Worm (Caenorhabditis elegans) whole organism, L3 larva: ENCODE results near the gene C05B5.16.

ENCODE experiments used
- R02D3.7 ChIP-seq: fragments of 150-350 bp; optimal IDR thresholded peaks from 2 replicates; lab custom pipeline; 2014; ENCODE audit warnings: missing biosample characterization, missing genetic modification characterization
- ZK546.5 ChIP-seq: sonication (generic microtip); optimal IDR thresholded peaks from 2 replicates; lab custom pipeline; 2017; ENCODE audit warnings: missing biosample characterization, missing genetic modification characterization
- ama-1 ChIP-seq: fragments of 150-350 bp; optimal IDR thresholded peaks from 2 replicates; lab custom pipeline; 2018
- ceh-16 ChIP-seq: sonication (generic microtip); optimal IDR thresholded peaks from 2 replicates; lab custom pipeline; 2017; ENCODE audit warnings: missing biosample characterization, missing genetic modification characterization
- ceh-28 ChIP-seq: fragments of 150-350 bp; optimal IDR thresholded peaks from 2 replicates; lab custom pipeline; 2014; ENCODE audit warnings: missing biosample characterization, missing genetic modification reagents, missing genetic modification characterization
- ceh-82 ChIP-seq: fragments of 150-350 bp; optimal IDR thresholded peaks from 2 replicates; lab custom pipeline; 2014; ENCODE audit warnings: missing biosample characterization, missing genetic modification characterization
- ceh-9 ChIP-seq: sonication (generic microtip); optimal IDR thresholded peaks from 2 replicates; lab custom pipeline; 2018; ENCODE audit warnings: missing biosample characterization, missing genetic modification characterization
- daf-12 ChIP-seq: fragments of 150-350 bp; optimal IDR thresholded peaks from 2 replicates; lab custom pipeline; 2014; ENCODE audit warnings: missing biosample characterization, missing genetic modification reagents, missing genetic modification characterization
- egl-5 ChIP-seq: fragments of 150-350 bp; optimal IDR thresholded peaks from 2 replicates; lab custom pipeline; 2017; ENCODE audit warnings: missing biosample characterization, missing genetic modification reagents, missing genetic modification characterization, inconsistent platforms
- elt-1 ChIP-seq: fragments of 150-350 bp; optimal IDR thresholded peaks from 2 replicates; lab custom pipeline; 2014; ENCODE audit warnings: missing biosample characterization, missing genetic modification characterization
- elt-2 ChIP-seq: sonication (generic microtip); optimal IDR thresholded peaks from 2 replicates; lab custom pipeline; 2016; ENCODE audit warnings: missing genetic modification reagents, mild to moderate bottlenecking, missing genetic modification characterization, missing compliant biosample characterization
- elt-3 ChIP-seq, 3 experiments: fragments of 150-350 bp in 1 of 3; sonication (generic microtip) in 2 of 3; optimal IDR thresholded peaks; 2 replicates in 2 of 3; 4 replicates in 1 of 3; lab custom pipeline; 2014 to 2017; ENCODE audit warnings: missing biosample characterization in 3 of 3, missing genetic modification characterization in 3 of 3
- eor-1 ChIP-seq, 2 experiments: fragments of 150-350 bp; optimal IDR thresholded peaks; 2 replicates each; lab custom pipeline; 2014 to 2018; ENCODE audit warnings: missing biosample characterization in 2 of 2, missing genetic modification characterization in 2 of 2
- fkh-10 ChIP-seq: sonication (generic microtip); optimal IDR thresholded peaks from 2 replicates; lab custom pipeline; 2017; ENCODE audit warnings: missing biosample characterization, missing genetic modification reagents, missing genetic modification characterization
- fkh-2 ChIP-seq: fragments of 150-350 bp; optimal IDR thresholded peaks from 2 replicates; lab custom pipeline; 2014; ENCODE audit warnings: missing biosample characterization, missing genetic modification reagents, missing genetic modification characterization
- fos-1 ChIP-seq: fragments of 150-350 bp; optimal IDR thresholded peaks from 2 replicates; lab custom pipeline; 2014; ENCODE audit warnings: missing biosample characterization, missing genetic modification characterization
- hmg-11 ChIP-seq: sonication (generic microtip); optimal IDR thresholded peaks from 2 replicates; lab custom pipeline; 2016; ENCODE audit warnings: missing genetic modification characterization, missing compliant biosample characterization
- jun-1 ChIP-seq: fragments of 150-350 bp; optimal IDR thresholded peaks from 2 replicates; lab custom pipeline; 2014; ENCODE audit warnings: missing biosample characterization, missing genetic modification reagents, missing genetic modification characterization
- lin-15B ChIP-seq: fragments of 150-350 bp; optimal IDR thresholded peaks from 2 replicates; lab custom pipeline; 2014; ENCODE audit warnings: missing biosample characterization, missing genetic modification characterization
- lin-39 ChIP-seq: fragments of 150-350 bp; optimal IDR thresholded peaks from 2 replicates; lab custom pipeline; 2018; ENCODE audit warnings: missing biosample characterization, missing genetic modification reagents, missing genetic modification characterization
- lsy-12 ChIP-seq: sonication (generic microtip); optimal IDR thresholded peaks from 2 replicates; lab custom pipeline; 2016; ENCODE audit warnings: mild to moderate bottlenecking, missing genetic modification characterization, missing compliant biosample characterization
- mml-1 ChIP-seq: fragments of 150-350 bp; sonication (generic microtip); optimal IDR thresholded peaks from 3 replicates; lab custom pipeline; 2014; ENCODE audit warnings: missing biosample characterization, missing genetic modification characterization
- nfya-1 ChIP-seq: sonication (generic microtip); optimal IDR thresholded peaks from 2 replicates; lab custom pipeline; 2017; ENCODE audit warnings: missing genetic modification characterization, mild to moderate bottlenecking, missing compliant biosample characterization, antibody characterized with exemption, moderate library complexity; ENCODE audit not compliant: insufficient read depth
- nhr-12 ChIP-seq: fragments of 150-350 bp; optimal IDR thresholded peaks from 2 replicates; lab custom pipeline; 2014; ENCODE audit warnings: missing biosample characterization, missing genetic modification characterization
- nhr-23 ChIP-seq: fragments of 150-350 bp; optimal IDR thresholded peaks from 2 replicates; lab custom pipeline; 2014; ENCODE audit warnings: missing biosample characterization, missing genetic modification reagents, missing genetic modification characterization
- nhr-237 ChIP-seq: fragments of 150-350 bp; optimal IDR thresholded peaks from 2 replicates; lab custom pipeline; 2014; ENCODE audit warnings: missing biosample characterization, missing genetic modification characterization
- nhr-25 ChIP-seq: sonication (generic microtip); optimal IDR thresholded peaks from 2 replicates; lab custom pipeline; 2017; ENCODE audit warnings: missing biosample characterization, missing genetic modification characterization
- nhr-28 ChIP-seq: fragments of 150-350 bp; optimal IDR thresholded peaks from 2 replicates; lab custom pipeline; 2014; ENCODE audit warnings: missing biosample characterization, missing genetic modification characterization
- nhr-43 ChIP-seq: sonication (generic microtip); optimal IDR thresholded peaks from 2 replicates; lab custom pipeline; 2016; ENCODE audit warnings: mild to moderate bottlenecking, missing genetic modification characterization, missing compliant biosample characterization; ENCODE audit not compliant: poor library complexity, severe bottlenecking
- nhr-67 ChIP-seq: fragments of 150-350 bp; optimal IDR thresholded peaks from 2 replicates; lab custom pipeline; 2014; ENCODE audit warnings: missing biosample characterization, missing genetic modification characterization
- nhr-76 ChIP-seq: fragments of 150-350 bp; sonication (generic microtip); optimal IDR thresholded peaks from 5 replicates; lab custom pipeline; 2014; ENCODE audit warnings: missing biosample characterization, missing genetic modification characterization
- nhr-77 ChIP-seq: fragments of 150-350 bp; optimal IDR thresholded peaks from 2 replicates; lab custom pipeline; 2014; ENCODE audit warnings: missing biosample characterization, missing genetic modification characterization
- pha-4 ChIP-seq: fragments of 150-350 bp; optimal IDR thresholded peaks from 2 replicates; lab custom pipeline; 2014; ENCODE audit warnings: missing biosample characterization, missing genetic modification reagents, missing genetic modification characterization
- pqm-1 ChIP-seq: fragments of 150-350 bp; optimal IDR thresholded peaks from 2 replicates; lab custom pipeline; 2017; ENCODE audit warnings: missing biosample characterization, missing genetic modification characterization, inconsistent platforms
- skn-1 ChIP-seq: fragments of 150-350 bp; optimal IDR thresholded peaks from 2 replicates; lab custom pipeline; 2014; ENCODE audit warnings: missing biosample characterization, missing genetic modification characterization
- snpc-4 ChIP-seq: fragments of 150-350 bp; optimal IDR thresholded peaks from 2 replicates; lab custom pipeline; 2014; ENCODE audit warnings: missing biosample characterization, missing genetic modification characterization
- tbx-2 ChIP-seq: sonication (generic microtip); optimal IDR thresholded peaks from 2 replicates; lab custom pipeline; 2016; ENCODE audit warnings: mild to moderate bottlenecking, missing genetic modification characterization, missing compliant biosample characterization
- unc-62 ChIP-seq: fragments of 150-350 bp; sonication (generic microtip); optimal IDR thresholded peaks from 4 replicates; lab custom pipeline; 2014; ENCODE audit warnings: missing biosample characterization, missing genetic modification reagents, missing genetic modification characterization
- zag-1 ChIP-seq: fragments of 150-350 bp; optimal IDR thresholded peaks from 2 replicates; lab custom pipeline; 2014; ENCODE audit warnings: missing biosample characterization, missing genetic modification characterization
- ztf-11 ChIP-seq: fragments of 150-350 bp; optimal IDR thresholded peaks from 2 replicates; lab custom pipeline; 2014; ENCODE audit warnings: missing biosample characterization, missing genetic modification characterization
- ztf-4 ChIP-seq: fragments of 150-350 bp; optimal IDR thresholded peaks from 2 replicates; lab custom pipeline; 2014; ENCODE audit warnings: missing biosample characterization, missing genetic modification characterization

C05B5.16 gene

ce11 chrIII:10001060-10001459 is 11.2 kb upstream of the C05B5.16 start, which contains the start of gene C05B5.5:
Gene C05B5.5, plus strand, starts transcription at chrIII:10001360.
- TF ChIP-seq eor-1 (tag; optimal IDR thresholded peaks at IDR 0.05; lab: Kevin White, UChicago), result no peak

- no peak for TF ChIP-seq nhr-76 (tag; lab: Kevin White, UChicago)
- no peak for TF ChIP-seq elt-3 (tag; optimal IDR thresholded peaks at IDR 0.05; lab: Kevin White, UChicago)
- no peak for TF ChIP-seq nhr-43
- TF ChIP-seq ama-1 (lab: Kevin White, UChicago), result no peak
These were observed 8.0 kb upstream of the C05B5.16 start, which contains the start of gene C05B5.11 for ce11 chrIII:10004213-10004612. Gene C05B5.11, plus strand, starts transcription at chrIII:10004513.

ce11 chrIII:10006734-10007348 is 5.4 kb upstream of the C05B5.16 start, which contains the start of gene C05B5.8:
Gene C05B5.8, minus strand, starts transcription at chrIII:10006784.
- no peak for TF ChIP-seq fkh-10
- no peak for TF ChIP-seq pha-4 (tag; lab: Kevin White, UChicago)
- TF ChIP-seq ceh-82 (tag; lab: Kevin White, UChicago), result no peak
- TF ChIP-seq elt-1 (tag; lab: Kevin White, UChicago), result peak; percentile 83
- TF ChIP-seq pqm-1 (tag; lab: Kevin White, UChicago), result no peak
- TF ChIP-seq nhr-25 (tag; lab: Kevin White, UChicago), result peak; percentile 91
- no peak for TF ChIP-seq elt-2 (tag; lab: Kevin White, UChicago)
- peak; percentile 34 for TF ChIP-seq ceh-28 (tag; lab: Kevin White, UChicago)
- TF ChIP-seq ceh-16 (tag; lab: Kevin White, UChicago), result no peak
- TF ChIP-seq skn-1, result no peak
- TF ChIP-seq nhr-23 (tag; lab: Kevin White, UChicago), result peak; percentile 73

ce11 chrIII:10010117-10010516 is 2.1 kb upstream of the C05B5.16 start, which contains the start of gene fbxa-155:
Gene fbxa-155, minus strand, starts transcription at chrIII:10010217.
- TF ChIP-seq ztf-11 (tag; lab: Kevin White, UChicago) (no peak), nhr-77 (no peak), snpc-4 (no peak), zag-1 (tag; lab: Kevin White, UChicago) (no peak), nhr-237 (tag; lab: Kevin White, UChicago) (no peak), ceh-16 (tag; lab: Kevin White, UChicago) (no peak), skn-1 (no peak), egl-5 (tag; lab: Kevin White, UChicago) (no peak), daf-12 (tag; lab: Kevin White, UChicago) (no peak), lsy-12 (tag; lab: Kevin White, UChicago) (no peak), elt-2 (tag; lab: Kevin White, UChicago) (no peak), ceh-28 (tag; lab: Kevin White, UChicago) (no peak), nhr-12 (tag; lab: Kevin White, UChicago) (no peak), R02D3.7 (tag; lab: Kevin White, UChicago) (no peak), pha-4 (tag; lab: Kevin White, UChicago) (no peak), tbx-2 (tag; lab: Kevin White, UChicago) (no peak), jun-1 (tag; lab: Kevin White, UChicago) (no peak), eor-1 (tag; optimal IDR thresholded peaks at IDR 0.05; lab: Kevin White, UChicago) (no peak), lin-39 (tag; lab: Kevin White, UChicago) (no peak), nhr-28 (tag; lab: Kevin White, UChicago) (no peak)

- TF ChIP-seq pha-4 (tag; lab: Kevin White, UChicago) (peak; percentile 5), nhr-12 (tag; lab: Kevin White, UChicago) (no peak), snpc-4 (peak; percentile 25), zag-1 (tag; lab: Kevin White, UChicago) (no peak), hmg-11 (peak; percentile 79), skn-1 (peak; percentile 21), mml-1 (no peak), lin-15B (tag; lab: Kevin White, UChicago) (peak; percentile 28), fkh-2 (tag; lab: Kevin White, UChicago) (no peak), unc-62 (GFP tag; lab: Kevin White, UChicago) (no peak), ztf-11 (tag; lab: Kevin White, UChicago) (no peak), elt-3 (tag; optimal IDR thresholded peaks at IDR 0.05; lab: Kevin White, UChicago) (no peak), lin-39 (tag; lab: Kevin White, UChicago) (no peak), ZK546.5 (tag; lab: Kevin White, UChicago) (no peak), fkh-10 (peak; percentile 86), nhr-67 (tag; lab: Kevin White, UChicago) (no peak), ztf-4 (tag; lab: Kevin White, UChicago) (no peak), ceh-9 (no peak), ceh-28 (tag; lab: Kevin White, UChicago) (no peak), ceh-16 (tag; lab: Kevin White, UChicago) (no peak), lsy-12 (tag; lab: Kevin White, UChicago) (no peak), nhr-76 (tag; lab: Kevin White, UChicago) (no peak), egl-5 (tag; lab: Kevin White, UChicago) (no peak), nfya-1 (peak; percentile 77), nhr-77 (no peak), fos-1 (tag; lab: Kevin White, UChicago) (no peak), nhr-23 (tag; lab: Kevin White, UChicago) (no peak)
These were observed 4.3 kb downstream of the C05B5.16 start, which contains the start of gene rgs-1 for ce11 chrIII:10016413-10017051. Gene rgs-1, minus strand, starts transcription at chrIII:10016558.
